Worm (Caenorhabditis elegans) whole organism, young adult: ENCODE data around the gene bgal-1.

Source experiments
- B0019.2 ChIP-seq: fragments of 200-800 bp; sonication (Bioruptor generic); conservative IDR thresholded peaks from 2 replicates; pipeline ENCODE4 v1.3.6; 2022; ENCODE audit warnings: missing genetic modification reagents, missing genetic modification characterization, missing compliant biosample characterization
- B0336.3 ChIP-seq: fragments of 200-800 bp; sonication (Bioruptor generic); IDR thresholded peaks from 2 replicates; pipeline ENCODE4 v1.3.6; 2022; ENCODE audit warnings: missing genetic modification characterization, missing compliant biosample characterization
- C06A6.2 ChIP-seq: fragments of 200-800 bp; sonication (Bioruptor generic); conservative IDR thresholded peaks from 2 replicates; pipeline ENCODE4 v1.3.6; 2022; ENCODE audit warnings: missing genetic modification characterization, missing compliant biosample characterization
- D2030.7 ChIP-seq: fragments of 200-800 bp; sonication (Bioruptor generic); IDR thresholded peaks from 2 replicates; pipeline ENCODE4 v1.3.6; 2022; ENCODE audit warnings: missing genetic modification reagents, missing genetic modification characterization, missing compliant biosample characterization
- F37B4.10 ChIP-seq: fragments of 200-800 bp; sonication (Bioruptor generic); IDR thresholded peaks from 2 replicates; pipeline ENCODE4 v1.3.6; 2022; ENCODE audit warnings: missing genetic modification characterization, missing compliant biosample characterization
- F39B2.1 ChIP-seq: fragments of 200-800 bp; sonication (Bioruptor generic); IDR thresholded peaks from 2 replicates; pipeline ENCODE4 v1.3.6; 2022; ENCODE audit warnings: missing genetic modification reagents, missing genetic modification characterization, missing compliant biosample characterization
- Y53G8AR.9 ChIP-seq: fragments of 200-800 bp; sonication (Bioruptor generic); conservative IDR thresholded peaks from 2 replicates; pipeline ENCODE4 v1.3.6; 2022; ENCODE audit warnings: missing genetic modification reagents, missing genetic modification characterization, missing compliant biosample characterization
- ama-1 ChIP-seq, 3 experiments: fragments of 150-350 bp in 1 of 3; sonication (generic microtip) in 2 of 3; optimal IDR thresholded peaks; 2 replicates each; lab custom pipeline; 2014 to 2018; ENCODE audit warnings: missing biosample characterization in 2 of 3, missing genetic modification characterization in 2 of 3, missing genetic modification reagents in 2 of 3
- aptf-3 ChIP-seq: fragments of 200-800 bp; sonication (Bioruptor generic); IDR thresholded peaks from 2 replicates; pipeline ENCODE4 v1.3.6; 2022; ENCODE audit warnings: missing genetic modification characterization, missing compliant biosample characterization
- cebp-1 ChIP-seq, 2 experiments: fragments of 200-800 bp in 1 of 2; sonication (Bioruptor generic) in 1 of 2; sonication (generic microtip) in 1 of 2; IDR thresholded peaks in 1 of 2; optimal IDR thresholded peaks in 1 of 2; 2 replicates each; pipeline versions ENCODE4 v1.3.6 to Lab custom; 2017 to 2022; ENCODE audit warnings: missing compliant biosample characterization in 2 of 2, missing genetic modification characterization in 2 of 2, mild to moderate bottlenecking in 1 of 2, missing genetic modification reagents in 1 of 2, moderate library complexity in 1 of 2
- ceh-27 ChIP-seq: fragments of 200-800 bp; sonication (Bioruptor generic); optimal IDR thresholded peaks from 2 replicates; lab custom pipeline; 2018; ENCODE audit warnings: mild to moderate bottlenecking, missing genetic modification characterization, moderate library complexity, missing compliant biosample characterization
- ceh-40 ChIP-seq: fragments of 200-800 bp; sonication (Bioruptor generic); IDR thresholded peaks from 2 replicates; pipeline ENCODE4 v1.3.6; 2022; ENCODE audit warnings: missing genetic modification characterization, missing compliant biosample characterization
- ceh-79 ChIP-seq: sonication (generic microtip); optimal IDR thresholded peaks from 2 replicates; lab custom pipeline; 2017; ENCODE audit warnings: mild to moderate bottlenecking, missing genetic modification characterization, missing compliant biosample characterization
- die-1 ChIP-seq: sonication (generic microtip); optimal IDR thresholded peaks from 2 replicates; lab custom pipeline; 2016; ENCODE audit warnings: missing genotype, mild to moderate bottlenecking, missing genetic modification characterization, missing compliant biosample characterization
- dox-1 ChIP-seq: fragments of 200-800 bp; sonication (Bioruptor generic); IDR thresholded peaks from 2 replicates; pipeline ENCODE4 v1.3.6; 2022; ENCODE audit warnings: missing genetic modification reagents, missing genetic modification characterization, missing compliant biosample characterization
- ekl-4 ChIP-seq: fragments of 200-800 bp; sonication (Bioruptor generic); IDR thresholded peaks from 2 replicates; pipeline ENCODE4 v1.3.6; 2022; ENCODE audit warnings: missing genetic modification reagents, missing genetic modification characterization, missing compliant biosample characterization
- hsf-1 ChIP-seq: fragments of 200-800 bp; sonication (Bioruptor generic); IDR thresholded peaks from 2 replicates; pipeline ENCODE4 v1.3.6; 2022; ENCODE audit warnings: missing genetic modification reagents, missing genetic modification characterization, missing compliant biosample characterization
- lir-1 ChIP-seq: fragments of 200-800 bp; sonication (Bioruptor generic); conservative IDR thresholded peaks from 2 replicates; pipeline ENCODE4 v1.3.6; 2022; ENCODE audit warnings: missing genetic modification reagents, missing genetic modification characterization, missing compliant biosample characterization
- lsy-27 ChIP-seq: sonication (generic microtip); optimal IDR thresholded peaks from 2 replicates; lab custom pipeline; 2017; ENCODE audit warnings: missing genetic modification characterization, mild to moderate bottlenecking, missing compliant biosample characterization, antibody characterized with exemption, missing genotype, borderline replicate concordance; ENCODE audit not compliant: insufficient read depth
- madf-3 ChIP-seq: fragments of 200-800 bp; sonication (Bioruptor generic); IDR thresholded peaks from 2 replicates; pipeline ENCODE4 v1.3.6; 2022; ENCODE audit warnings: missing genetic modification reagents, missing genetic modification characterization, missing compliant biosample characterization
- mcd-1 ChIP-seq: fragments of 200-800 bp; sonication (Bioruptor generic); IDR thresholded peaks from 2 replicates; pipeline ENCODE4 v1.3.6; 2022; ENCODE audit warnings: missing genetic modification reagents, missing genetic modification characterization, missing compliant biosample characterization
- mes-4 ChIP-seq: sonication (generic microtip); optimal IDR thresholded peaks from 2 replicates; lab custom pipeline; 2016; ENCODE audit warnings: missing genotype, missing genetic modification characterization, missing compliant biosample characterization
- nhr-179 ChIP-seq: sonication (generic microtip); optimal IDR thresholded peaks from 2 replicates; lab custom pipeline; 2016; ENCODE audit warnings: mild to moderate bottlenecking, missing genetic modification characterization, missing compliant biosample characterization
- nhr-27 ChIP-seq: fragments of 200-800 bp; sonication (Bioruptor generic); optimal IDR thresholded peaks from 2 replicates; lab custom pipeline; 2018; ENCODE audit warnings: mild to moderate bottlenecking, missing genetic modification characterization, moderate library complexity, missing compliant biosample characterization
- pbrm-1 ChIP-seq: fragments of 200-800 bp; sonication (Bioruptor generic); IDR thresholded peaks from 2 replicates; pipeline ENCODE4 v1.3.6; 2022; ENCODE audit warnings: missing genetic modification reagents, missing genetic modification characterization, missing compliant biosample characterization
- sdz-38 ChIP-seq: sonication (generic microtip); optimal IDR thresholded peaks from 2 replicates; lab custom pipeline; 2016; ENCODE audit warnings: missing genotype, missing genetic modification characterization, missing compliant biosample characterization
- snpc-3.4 ChIP-seq: sonication (generic microtip); optimal IDR thresholded peaks from 2 replicates; lab custom pipeline; 2017; ENCODE audit warnings: missing genetic modification characterization, mild to moderate bottlenecking, missing compliant biosample characterization, antibody characterized with exemption, moderate library complexity, missing genotype, missing genetic modification reagents
- tbp1 ChIP-seq: fragments of 200-800 bp; sonication (Bioruptor generic); optimal IDR thresholded peaks from 2 replicates; lab custom pipeline; 2018; ENCODE audit warnings: mild to moderate bottlenecking, missing genetic modification characterization, missing compliant biosample characterization
- ztf-18 ChIP-seq: sonication (generic microtip); optimal IDR thresholded peaks from 2 replicates; lab custom pipeline; 2016; ENCODE audit warnings: missing genotype, mild to moderate bottlenecking, missing genetic modification characterization, missing compliant biosample characterization
- ztf-28 ChIP-seq: fragments of 200-800 bp; sonication (Bioruptor generic); IDR thresholded peaks from 2 replicates; pipeline ENCODE4 v1.3.6; 2022; ENCODE audit warnings: missing genetic modification reagents, missing genetic modification characterization, missing compliant biosample characterization
- ztf-3 ChIP-seq: fragments of 200-800 bp; sonication (Bioruptor generic); optimal IDR thresholded peaks from 2 replicates; lab custom pipeline; 2018; ENCODE audit warnings: mild to moderate bottlenecking, missing genetic modification characterization, missing compliant biosample characterization

Gene bgal-1

DNA sequence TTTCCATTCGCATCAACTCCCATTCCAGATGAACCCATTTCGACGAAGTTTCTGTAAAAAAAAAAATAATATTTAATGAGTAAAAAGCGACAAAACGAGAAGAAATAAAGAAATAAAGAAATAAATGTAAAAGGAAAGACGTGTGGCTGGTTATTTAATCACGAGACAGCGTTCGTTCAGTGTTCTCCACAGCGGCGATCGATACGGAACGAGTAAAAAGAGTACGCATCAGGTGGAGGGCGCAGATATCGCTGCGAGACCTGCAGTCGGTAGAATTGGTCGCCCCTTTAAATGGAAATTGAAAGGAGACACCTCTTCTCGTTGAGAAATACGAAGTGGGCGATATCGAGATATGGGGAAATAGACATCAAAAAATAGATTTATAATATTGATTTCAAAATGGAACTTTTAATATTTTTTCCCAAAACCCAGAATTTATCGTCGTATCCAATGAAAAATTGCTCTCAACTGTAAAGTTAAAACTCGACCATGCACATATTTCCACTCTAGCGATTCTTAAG is 2.9 kb upstream of the bgal-1 start, which contains the start of gene pqn-70 (continued):
- TF ChIP-seq cebp-1 (GFP tag; IDR thresholded peaks at IDR 0.05; lab: Robert Waterston, UW) (peak; percentile 8; the same call in 1 of the 2 replicates), cebp-1 (tag; optimal IDR thresholded peaks at IDR 0.05; lab: Kevin White, UChicago) (no peak), Y53G8AR.9 (GFP tag; lab: Robert Waterston, UW) (no peak), ztf-18 (peak; percentile 47), madf-3 (GFP tag; lab: Robert Waterston, UW) (0 out of 2 replicates have a peak, but pooled peaks have one; percentile 64), ekl-4 (GFP tag; lab: Robert Waterston, UW) (peak; percentile 79), ama-1 (optimal IDR thresholded peaks at IDR 0.05; lab: Kevin White, UChicago) (no peak), ama-1 (GFP tag; optimal IDR thresholded peaks at IDR 0.05; lab: Kevin White, UChicago) (no peak), dox-1 (peak; percentile 67), mcd-1 (GFP tag; lab: Robert Waterston, UW) (peak; percentile 74), die-1 (tag; lab: Kevin White, UChicago) (peak; percentile 15), F37B4.10 (GFP tag; lab: Robert Waterston, UW) (no peak), nhr-27 (tag; lab: Kevin White, UChicago) (no peak)

DNA sequence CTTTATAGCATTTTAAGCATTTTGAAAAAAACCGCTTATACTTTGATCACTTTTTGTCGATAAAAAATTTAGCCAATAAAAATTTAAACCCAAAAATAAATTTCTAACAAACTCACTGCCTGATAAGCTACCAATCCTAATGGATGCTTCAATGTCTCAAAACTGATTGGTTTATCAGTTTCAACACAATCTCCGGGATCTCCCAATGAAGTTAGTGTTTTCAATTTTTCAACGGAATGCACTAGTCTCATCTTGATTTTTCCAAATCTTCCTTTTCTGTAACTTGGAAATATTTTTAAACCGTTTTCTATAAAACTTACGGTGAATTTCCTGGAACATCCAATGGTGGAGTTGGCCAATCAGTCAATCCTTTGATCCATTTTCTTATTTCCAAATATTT is 2.1 kb downstream of the bgal-1 start:
- TF ChIP-seq ceh-27 (GFP tag; lab: Kevin White, UChicago) (no peak), F39B2.1 (GFP tag; lab: Robert Waterston, UW) (no peak), nhr-179 (tag; lab: Kevin White, UChicago) (no peak), lir-1 (GFP tag; lab: Robert Waterston, UW) (no peak), ztf-3 (GFP tag; lab: Kevin White, UChicago) (no peak)
- TF ChIP-seq, all 124 proteins: peak for 0

DNA sequence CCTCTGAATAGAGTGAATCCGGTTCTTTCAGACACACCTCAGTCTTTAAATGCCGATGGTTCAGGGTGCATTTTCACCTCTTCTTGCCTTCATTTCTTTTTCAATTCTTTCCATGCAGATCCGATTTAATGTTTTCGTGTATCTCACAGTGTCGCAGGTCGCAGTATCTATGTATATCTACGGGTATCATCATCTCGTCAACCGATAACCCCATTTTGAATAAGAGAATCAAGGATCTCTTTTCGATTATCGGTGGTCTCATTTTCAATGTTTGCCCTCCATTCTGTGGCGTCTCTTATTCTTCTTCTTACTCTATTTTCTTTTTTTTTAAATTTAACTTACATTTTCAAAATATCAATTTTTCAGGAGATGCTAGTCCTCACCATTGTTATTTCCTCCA is 4.9 kb downstream of the bgal-1 start, which contains the start of gene T19B10.2:
Gene T19B10.2, plus strand, starts transcription at position 367 of the 400 bp plus-strand sequence.
- no peak for TF ChIP-seq hsf-1 (GFP tag; lab: Robert Waterston, UW)
- no peak for TF ChIP-seq B0019.2
- no peak for TF ChIP-seq pbrm-1 (GFP tag; lab: Robert Waterston, UW)

DNA sequence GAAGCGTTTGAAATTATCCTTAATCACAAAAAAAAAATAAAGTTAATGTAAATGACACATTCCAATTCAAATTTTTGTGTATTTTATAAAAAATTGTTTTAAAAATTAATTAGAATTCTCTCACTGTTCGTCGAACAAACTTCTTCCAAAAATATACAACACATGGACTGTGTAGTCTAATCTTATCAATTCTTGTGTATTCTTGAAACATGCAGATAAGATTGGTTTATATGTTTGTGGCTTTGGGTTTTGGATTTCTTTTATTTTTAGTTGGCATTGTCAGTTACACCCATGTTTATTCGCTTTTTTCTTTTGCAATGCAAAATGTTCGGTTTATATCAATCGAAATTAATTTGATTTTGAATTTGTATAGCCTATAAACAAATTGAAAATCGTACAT is 5.4 kb downstream of the bgal-1 start:
- TF ChIP-seq tbp1 (GFP tag; lab: Kevin White, UChicago) (no peak), snpc-3.4 (tag; lab: Kevin White, UChicago) (no peak), lsy-27 (tag; lab: Kevin White, UChicago) (no peak), sdz-38 (tag; lab: Kevin White, UChicago) (no peak), ekl-4 (GFP tag; lab: Robert Waterston, UW) (no peak), ceh-27 (GFP tag; lab: Kevin White, UChicago) (no peak), B0336.3 (GFP tag; lab: Robert Waterston, UW) (no peak), D2030.7 (GFP tag; lab: Robert Waterston, UW) (no peak), ztf-28 (no peak), Y53G8AR.9 (GFP tag; lab: Robert Waterston, UW) (no peak), mes-4 (tag; lab: Kevin White, UChicago) (no peak), ceh-40 (no peak), ceh-79 (tag; lab: Kevin White, UChicago) (no peak), aptf-3 (GFP tag; lab: Robert Waterston, UW) (no peak), C06A6.2 (GFP tag; lab: Robert Waterston, UW) (no peak)
